Worm (Caenorhabditis elegans): Measurements from ENCODE around the gene hsp-75.

Gene hsp-75

ce11 chrIII:7185473-7185872 is 41.0 kb downstream of the hsp-75 start, which contains the start of gene F37C12.14:
TSS of gene F37C12.14 (minus strand) at chrIII:7185573.
- TF ChIP-seq cog-1 (tag; optimal IDR thresholded peaks at IDR 0.05): no peak
- no peak for TF ChIP-seq med-1 (GFP tag; optimal IDR thresholded peaks at IDR 0.05; ENCODE audit: insufficient read depth)
- no peak for TF ChIP-seq ztf-29 (GFP tag; IDR thresholded peaks at IDR 0.05)
- TF ChIP-seq flt-1 (GFP tag; IDR thresholded peaks at IDR 0.05): no peak
- no peak for TF ChIP-seq ref-1 (GFP tag; conservative IDR thresholded peaks at IDR 0.05)

- TF ChIP-seq cog-1 (tag; optimal IDR thresholded peaks at IDR 0.05): no peak
- no peak for TF ChIP-seq ztf-23 (GFP tag; IDR thresholded peaks at IDR 0.05)
- no peak for TF ChIP-seq tab-1 (GFP tag; IDR thresholded peaks at IDR 0.05)
- TF ChIP-seq med-1 (GFP tag; optimal IDR thresholded peaks at IDR 0.05; ENCODE audit: insufficient read depth): no peak
- TF ChIP-seq flt-1 (GFP tag; IDR thresholded peaks at IDR 0.05): no peak
- no peak for TF ChIP-seq ztf-29 (GFP tag; IDR thresholded peaks at IDR 0.05)
- no peak for TF ChIP-seq klf-2 (GFP tag; conservative IDR thresholded peaks at IDR 0.05)
- TF ChIP-seq ref-1 (GFP tag; conservative IDR thresholded peaks at IDR 0.05): no peak
- TF ChIP-seq T22C8.4 (GFP tag; IDR thresholded peaks at IDR 0.05): no peak
These were observed 42.5 kb downstream of the hsp-75 start, which contains the start of gene yju-2 for ce11 chrIII:7184022-7184421. TSS of gene yju-2 (plus strand) at chrIII:7184336.

- TF ChIP-seq flt-1 (GFP tag; IDR thresholded peaks at IDR 0.05) (0 out of 2 replicates have a peak, but pooled peaks have one; percentile 18), tab-1 (GFP tag; IDR thresholded peaks at IDR 0.05) (no peak)
These were observed 44.7 kb downstream of the hsp-75 start, which contains the start of gene epg-4 for ce11 chrIII:7181822-7182221. TSS of gene epg-4 (plus strand) at chrIII:7182167.

DNA sequence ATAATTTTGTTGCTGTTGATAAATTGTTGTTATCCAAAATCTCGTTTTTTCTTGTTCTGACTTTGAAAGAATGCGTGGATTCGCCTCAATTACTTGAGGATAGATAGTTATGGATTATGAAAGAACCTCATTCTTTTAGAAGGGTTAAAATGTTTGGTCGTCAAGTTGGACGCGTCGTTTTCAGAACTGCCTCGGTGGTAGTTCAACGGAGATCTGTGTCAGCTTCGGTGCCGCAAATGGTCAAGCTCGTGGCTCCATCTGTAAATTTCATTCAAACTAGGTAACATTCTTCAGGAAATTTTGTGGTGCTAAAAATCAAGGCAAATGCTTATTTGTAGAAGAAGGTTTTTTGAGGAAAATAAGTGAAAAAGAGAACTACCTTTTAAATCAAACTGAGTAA is 45.9 kb downstream of the hsp-75 start, which contains the start of gene ndab-2:
ndab-2 (plus strand) TSS at position 140 of the 400 bp plus-strand sequence.
- TF ChIP-seq flt-1 (GFP tag; IDR thresholded peaks at IDR 0.05): no peak
- TF ChIP-seq ztf-29 (GFP tag; IDR thresholded peaks at IDR 0.05): no peak
- no peak for TF ChIP-seq med-1 (GFP tag; optimal IDR thresholded peaks at IDR 0.05; ENCODE audit: insufficient read depth)
- no peak for TF ChIP-seq cog-1 (tag; optimal IDR thresholded peaks at IDR 0.05)
- no peak for TF ChIP-seq ztf-23 (GFP tag; IDR thresholded peaks at IDR 0.05)

- TF ChIP-seq T22C8.4 (GFP tag; IDR thresholded peaks at IDR 0.05) (no peak), ref-1 (GFP tag; conservative IDR thresholded peaks at IDR 0.05) (no peak), flt-1 (GFP tag; IDR thresholded peaks at IDR 0.05) (no peak), ztf-29 (GFP tag; IDR thresholded peaks at IDR 0.05) (no peak), tab-1 (GFP tag; IDR thresholded peaks at IDR 0.05) (no peak), med-1 (GFP tag; optimal IDR thresholded peaks at IDR 0.05; ENCODE audit: insufficient read depth) (no peak), klf-2 (GFP tag; conservative IDR thresholded peaks at IDR 0.05) (no peak), cog-1 (tag; optimal IDR thresholded peaks at IDR 0.05) (peak; percentile 76), ztf-23 (GFP tag; IDR thresholded peaks at IDR 0.05) (peak; percentile 79)
These were observed 46.8 kb downstream of the hsp-75 start, which contains the start of the genes rps-14 and rpl-36 for ce11 chrIII:7179538-7180301. TSS of gene rps-14 (minus strand) at chrIII:7179588. TSS of gene rpl-36 (plus strand) at chrIII:7180251.

DNA sequence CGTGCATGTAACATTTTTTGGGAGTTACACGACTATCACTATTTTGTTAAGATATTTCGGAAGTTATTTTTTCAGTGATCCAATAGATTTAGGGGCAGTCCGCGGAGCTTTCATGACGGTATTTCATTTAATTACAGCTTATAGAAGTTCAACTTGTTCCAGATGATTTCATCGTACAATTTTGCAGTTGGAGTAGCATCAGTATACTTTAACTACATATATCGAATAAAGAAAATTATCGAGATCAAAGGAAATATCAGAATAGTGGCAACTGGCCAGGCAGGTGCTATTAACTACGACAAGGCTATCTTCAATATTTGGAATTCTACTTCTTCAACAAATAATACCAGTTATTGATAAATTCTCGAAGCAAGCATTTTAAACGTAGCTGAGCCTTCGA is 48.0 kb downstream of the hsp-75 start:
- TF ChIP-seq ztf-23 (GFP tag; IDR thresholded peaks at IDR 0.05) (no peak), flt-1 (GFP tag; IDR thresholded peaks at IDR 0.05) (no peak), tab-1 (GFP tag; IDR thresholded peaks at IDR 0.05) (no peak), cog-1 (tag; optimal IDR thresholded peaks at IDR 0.05) (no peak), T22C8.4 (GFP tag; IDR thresholded peaks at IDR 0.05) (no peak), med-1 (GFP tag; optimal IDR thresholded peaks at IDR 0.05; ENCODE audit: insufficient read depth) (no peak), ztf-29 (GFP tag; IDR thresholded peaks at IDR 0.05) (no peak), ref-1 (GFP tag; conservative IDR thresholded peaks at IDR 0.05) (no peak), klf-2 (GFP tag; conservative IDR thresholded peaks at IDR 0.05) (no peak)
